Worm (Caenorhabditis elegans): ENCODE data around the gene C26B2.8.

DNA sequence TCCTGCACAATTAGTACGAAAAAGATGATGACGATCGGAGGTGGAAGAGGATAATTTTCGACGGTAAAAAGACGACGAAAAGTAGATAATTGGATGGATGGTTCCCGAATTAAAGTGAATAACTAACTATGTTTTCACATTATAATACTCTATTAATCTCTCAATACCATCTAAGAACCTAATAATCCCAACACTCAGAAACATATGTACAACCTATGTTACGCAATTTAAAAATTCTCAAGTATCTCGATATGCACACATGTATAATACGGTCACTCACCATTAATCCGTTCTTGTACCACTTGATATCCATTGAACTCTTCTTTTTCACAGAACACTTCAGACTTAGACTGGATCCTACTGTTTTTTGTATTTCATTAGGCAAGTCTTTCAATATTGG is 13.2 kb upstream of the C26B2.8 start:
- TF ChIP-seq pqm-1 (tag; optimal IDR thresholded peaks at IDR 0.05) (no peak), ceh-82 (tag; optimal IDR thresholded peaks at IDR 0.05) (no peak), lin-39 (tag; optimal IDR thresholded peaks at IDR 0.05) (no peak), skn-1 (tag; optimal IDR thresholded peaks at IDR 0.05) (no peak), aly-2 (tag; optimal IDR thresholded peaks at IDR 0.05) (no peak), ama-1 (optimal IDR thresholded peaks at IDR 0.05) (no peak), fkh-10 (GFP tag; optimal IDR thresholded peaks at IDR 0.05) (no peak), nhr-43 (tag; optimal IDR thresholded peaks at IDR 0.05; ENCODE audit: poor library complexity, severe bottlenecking) (no peak), ZK546.5 (tag; optimal IDR thresholded peaks at IDR 0.05) (no peak), ceh-9 (tag; optimal IDR thresholded peaks at IDR 0.05) (no peak), nhr-77 (tag; optimal IDR thresholded peaks at IDR 0.05) (no peak), ztf-11 (tag; optimal IDR thresholded peaks at IDR 0.05) (no peak), daf-12 (tag; optimal IDR thresholded peaks at IDR 0.05) (no peak), pha-4 (tag; optimal IDR thresholded peaks at IDR 0.05) (no peak)
